Worm (Caenorhabditis elegans) whole organism, L4 larva: Measurements from ENCODE around the gene pak-1.

Source experiments
- F10B5.3 ChIP-seq: sonication (generic microtip); optimal IDR thresholded peaks from 2 replicates; lab custom pipeline; 2016; ENCODE audit warnings: mild to moderate bottlenecking, missing genetic modification characterization, missing compliant biosample characterization
- F26F4.8 ChIP-seq: fragments of 200-800 bp; sonication (Bioruptor generic); conservative IDR thresholded peaks from 2 replicates; pipeline ENCODE4 v1.3.6; 2022; ENCODE audit warnings: missing genetic modification characterization, missing compliant biosample characterization
- F37D6.2 ChIP-seq: sonication (generic microtip); optimal IDR thresholded peaks from 2 replicates; lab custom pipeline; 2016; ENCODE audit warnings: mild to moderate bottlenecking, missing genetic modification characterization, missing compliant biosample characterization
- Y48G9A.11 ChIP-seq: fragments of 200-800 bp; sonication (Bioruptor generic); IDR thresholded peaks from 2 replicates; pipeline ENCODE4 v1.3.6; 2022; ENCODE audit warnings: missing genetic modification reagents, missing genetic modification characterization, missing compliant biosample characterization
- Y75B8A.6 ChIP-seq: fragments of 200-800 bp; sonication (Bioruptor generic); IDR thresholded peaks from 2 replicates; pipeline ENCODE4 v1.3.6; 2022; ENCODE audit warnings: missing genetic modification reagents, missing genetic modification characterization, missing compliant biosample characterization
- aha-1 ChIP-seq: fragments of 150-350 bp; peaks from one replicate; lab custom pipeline; 2014; ENCODE audit warnings: missing biosample characterization, missing genetic modification characterization
- aly-2 ChIP-seq: sonication (generic microtip); optimal IDR thresholded peaks from 2 replicates; lab custom pipeline; 2018; ENCODE audit warnings: missing biosample characterization, missing genetic modification characterization
- ama-1 ChIP-seq: fragments of 150-350 bp; optimal IDR thresholded peaks from 2 replicates; lab custom pipeline; 2014; ENCODE audit warnings: inconsistent platforms, mixed read lengths
- ceh-32 ChIP-seq: sonication (generic microtip); optimal IDR thresholded peaks from 2 replicates; lab custom pipeline; 2016; ENCODE audit warnings: mild to moderate bottlenecking, missing genetic modification characterization, missing compliant biosample characterization; ENCODE audit not compliant: poor library complexity
- daf-19 ChIP-seq: fragments of 200-800 bp; sonication (Bioruptor generic); conservative IDR thresholded peaks from 2 replicates; pipeline ENCODE4 v1.3.6; 2022; ENCODE audit warnings: missing genetic modification characterization, missing compliant biosample characterization
- dmd-6 ChIP-seq: fragments of 200-800 bp; sonication (Bioruptor generic); IDR thresholded peaks from 2 replicates; pipeline ENCODE4 v1.3.6; 2022; ENCODE audit warnings: missing genetic modification reagents, missing genetic modification characterization, missing compliant biosample characterization
- dmd-8 ChIP-seq: fragments of 200-800 bp; sonication (Bioruptor generic); IDR thresholded peaks from 2 replicates; pipeline ENCODE4 v1.3.6; 2022; ENCODE audit warnings: missing genetic modification characterization, missing compliant biosample characterization
- duxl-1 ChIP-seq: sonication (generic microtip); optimal IDR thresholded peaks from 2 replicates; lab custom pipeline; 2016; ENCODE audit warnings: mild to moderate bottlenecking, missing genetic modification characterization, moderate library complexity, missing compliant biosample characterization; ENCODE audit not compliant: poor library complexity
- gei-8 ChIP-seq: fragments of 200-800 bp; sonication (Bioruptor generic); optimal IDR thresholded peaks from 2 replicates; lab custom pipeline; 2018; ENCODE audit warnings: mild to moderate bottlenecking, missing genetic modification characterization, missing compliant biosample characterization
- hlh-11 ChIP-seq: fragments of 200-800 bp; sonication (Bioruptor generic); optimal IDR thresholded peaks from 2 replicates; lab custom pipeline; 2018; ENCODE audit warnings: mild to moderate bottlenecking, missing genetic modification characterization, missing compliant biosample characterization
- hlh-30 ChIP-seq: sonication (generic microtip); optimal IDR thresholded peaks from 2 replicates; lab custom pipeline; 2017; ENCODE audit warnings: antibody characterized with exemption, mild to moderate bottlenecking, missing genetic modification characterization, missing compliant biosample characterization; ENCODE audit not compliant: insufficient read depth
- hmg-1.1 ChIP-seq: fragments of 200-800 bp; sonication (Bioruptor generic); IDR thresholded peaks from 2 replicates; pipeline ENCODE4 v1.3.6; 2022; ENCODE audit warnings: missing genetic modification reagents, missing genetic modification characterization, missing compliant biosample characterization
- lim-7 ChIP-seq: fragments of 200-800 bp; sonication (Bioruptor generic); IDR thresholded peaks from 2 replicates; pipeline ENCODE4 v1.3.6; 2022; ENCODE audit warnings: missing genetic modification characterization, missing compliant biosample characterization
- lin-38 ChIP-seq: fragments of 200-800 bp; sonication (Bioruptor generic); IDR thresholded peaks from 2 replicates; pipeline ENCODE4 v1.3.6; 2022; ENCODE audit warnings: missing genetic modification reagents, missing genetic modification characterization, missing compliant biosample characterization
- lsy-2 ChIP-seq, 2 experiments: fragments of 150-350 bp in 1 of 2; sonication (generic microtip) in 1 of 2; optimal IDR thresholded peaks; 2 replicates each; lab custom pipeline; 2014 to 2017; ENCODE audit warnings: missing biosample characterization in 2 of 2, missing genetic modification characterization in 2 of 2
- madf-5 ChIP-seq, 2 experiments: fragments of 200-800 bp; sonication (Bioruptor generic); IDR thresholded peaks; 2 replicates each; pipeline ENCODE4 v1.3.6; 2022; ENCODE audit warnings: missing compliant biosample characterization in 2 of 2, missing genetic modification characterization in 2 of 2
- mdl-1 ChIP-seq, 2 experiments: fragments of 150-350 bp in 1 of 2; sonication (generic microtip) in 1 of 2; optimal IDR thresholded peaks; 2 replicates each; lab custom pipeline; 2014 to 2017; ENCODE audit warnings: missing biosample characterization in 2 of 2, missing genetic modification characterization in 2 of 2
- mxl-3 ChIP-seq: fragments of 200-800 bp; sonication (Bioruptor generic); optimal IDR thresholded peaks from 2 replicates; lab custom pipeline; 2018; ENCODE audit warnings: mild to moderate bottlenecking, missing genetic modification characterization, missing compliant biosample characterization
- nhr-10 ChIP-seq: fragments of 150-350 bp; optimal IDR thresholded peaks from 2 replicates; lab custom pipeline; 2014; ENCODE audit warnings: missing biosample characterization, missing genetic modification characterization
- nhr-102 ChIP-seq: sonication (generic microtip); optimal IDR thresholded peaks from 2 replicates; lab custom pipeline; 2016; ENCODE audit warnings: mild to moderate bottlenecking, missing genetic modification characterization, moderate library complexity, missing compliant biosample characterization
- nhr-28 ChIP-seq: fragments of 150-350 bp; optimal IDR thresholded peaks from 2 replicates; lab custom pipeline; 2014; ENCODE audit warnings: missing biosample characterization, missing genetic modification characterization
- nhr-42 ChIP-seq: fragments of 200-800 bp; sonication (Bioruptor generic); IDR thresholded peaks from 2 replicates; pipeline ENCODE4 v1.3.6; 2022; ENCODE audit warnings: missing genetic modification characterization, missing compliant biosample characterization
- nhr-77 ChIP-seq: fragments of 150-350 bp; optimal IDR thresholded peaks from 2 replicates; lab custom pipeline; 2014; ENCODE audit warnings: missing biosample characterization, missing genetic modification characterization
- pqm-1 ChIP-seq: sonication (generic microtip); optimal IDR thresholded peaks from 2 replicates; lab custom pipeline; 2017; ENCODE audit warnings: missing biosample characterization, missing genetic modification characterization
- rbr-2 ChIP-seq: sonication (generic microtip); optimal IDR thresholded peaks from 2 replicates; lab custom pipeline; 2016; ENCODE audit warnings: missing genotype, missing genetic modification characterization, missing compliant biosample characterization
- set-16 ChIP-seq: fragments of 200-800 bp; sonication (Bioruptor generic); IDR thresholded peaks from 2 replicates; pipeline ENCODE4 v1.3.6; 2022; ENCODE audit warnings: missing genetic modification reagents, missing genetic modification characterization, missing compliant biosample characterization
- skn-1 ChIP-seq: fragments of 150-350 bp; optimal IDR thresholded peaks from 2 replicates; lab custom pipeline; 2014; ENCODE audit warnings: missing biosample characterization, missing genetic modification characterization
- tra-1 ChIP-seq: fragments of 200-800 bp; sonication (Bioruptor generic); IDR thresholded peaks from 2 replicates; pipeline ENCODE4 v1.3.6; 2022; ENCODE audit warnings: missing genetic modification reagents, missing genetic modification characterization, missing compliant biosample characterization
- unc-62 ChIP-seq, 3 experiments: fragments of 150-350 bp in 1 of 3; sonication (generic microtip); optimal IDR thresholded peaks in 2 of 3; peaks in 1 of 3; 1 replicate in 1 of 3; 2 replicates in 2 of 3; lab custom pipeline; 2014 to 2017; ENCODE audit warnings: missing biosample characterization in 3 of 3, missing genetic modification characterization in 3 of 3, missing genetic modification reagents in 3 of 3, missing genotype in 1 of 3
- vab-7 ChIP-seq: fragments of 200-800 bp; sonication (Bioruptor generic); IDR thresholded peaks from 2 replicates; pipeline ENCODE4 v1.3.6; 2022; ENCODE audit warnings: missing genetic modification reagents, missing genetic modification characterization, missing compliant biosample characterization

The pak-1 gene

DNA sequence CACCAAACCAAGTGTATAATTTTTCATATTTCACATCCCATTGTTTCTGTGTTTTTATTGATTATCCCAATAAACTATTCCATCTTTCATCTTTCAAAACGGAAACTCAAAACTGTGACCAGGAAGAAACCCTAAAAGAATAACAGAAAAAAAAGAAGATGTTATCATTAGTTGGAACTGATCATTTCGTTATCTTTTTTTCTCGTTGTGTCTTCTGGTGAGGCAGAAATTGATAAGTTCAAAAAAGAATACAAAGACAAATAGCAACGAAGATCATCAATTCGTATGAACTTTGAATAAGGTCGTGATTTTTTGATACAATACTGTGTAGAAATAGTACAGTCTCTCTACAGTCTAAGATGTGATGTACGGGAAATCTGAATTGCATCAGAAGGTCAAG, 33.4 kb upstream of the pak-1 start:
- TF ChIP-seq nhr-77 (tag; lab: Kevin White, UChicago) (peak; percentile 7), nhr-28 (tag; lab: Kevin White, UChicago) (peak; percentile 81), pqm-1 (tag; lab: Kevin White, UChicago) (peak; percentile 40), tra-1 (GFP tag; lab: Robert Waterston, UW) (0 out of 2 replicates have a peak, but pooled peaks have one; percentile 30), hlh-11 (tag; lab: Kevin White, UChicago) (peak; percentile 3), dmd-6 (peak; percentile 48; the same call in 1 of the 2 replicates), vab-7 (GFP tag; lab: Robert Waterston, UW) (no peak), daf-19 (GFP tag; lab: Robert Waterston, UW) (no peak), Y48G9A.11 (GFP tag; lab: Robert Waterston, UW) (no peak)

DNA sequence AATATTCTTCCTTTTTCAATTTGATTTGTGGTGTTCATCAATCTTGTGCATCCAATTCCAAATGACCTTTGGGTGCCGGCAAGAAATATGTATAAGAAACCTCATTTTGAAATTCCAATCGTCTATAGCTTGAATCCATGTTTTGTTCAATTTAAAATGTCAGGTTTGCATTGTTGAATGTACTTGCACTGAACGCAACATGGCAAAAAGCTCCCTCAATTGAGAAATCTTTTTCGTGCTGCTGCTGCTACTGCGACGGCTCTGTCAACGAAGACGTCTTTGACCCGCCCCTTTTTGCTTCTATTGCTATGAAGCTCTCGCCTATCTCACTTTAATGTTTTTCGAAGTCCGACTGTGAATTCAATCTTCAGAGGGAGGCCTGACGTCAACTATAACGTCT, 26.8 kb upstream of the pak-1 start, which contains the start of gene lgc-58:
lgc-58 (plus strand) TSS at position 301 of the 400 bp plus-strand sequence.
- no peak for TF ChIP-seq set-16 (GFP tag; lab: Robert Waterston, UW)
- TF ChIP-seq F10B5.3 (tag; lab: Kevin White, UChicago), result no peak
- no peak for TF ChIP-seq F26F4.8 (GFP tag; lab: Robert Waterston, UW)
- TF ChIP-seq hmg-1.1 (GFP tag; lab: Robert Waterston, UW), result no peak
- no peak for TF ChIP-seq skn-1 (tag; lab: Kevin White, UChicago)
- no peak for TF ChIP-seq Y75B8A.6 (GFP tag; lab: Robert Waterston, UW)
- TF ChIP-seq lin-38 (GFP tag; lab: Robert Waterston, UW), result no peak

DNA sequence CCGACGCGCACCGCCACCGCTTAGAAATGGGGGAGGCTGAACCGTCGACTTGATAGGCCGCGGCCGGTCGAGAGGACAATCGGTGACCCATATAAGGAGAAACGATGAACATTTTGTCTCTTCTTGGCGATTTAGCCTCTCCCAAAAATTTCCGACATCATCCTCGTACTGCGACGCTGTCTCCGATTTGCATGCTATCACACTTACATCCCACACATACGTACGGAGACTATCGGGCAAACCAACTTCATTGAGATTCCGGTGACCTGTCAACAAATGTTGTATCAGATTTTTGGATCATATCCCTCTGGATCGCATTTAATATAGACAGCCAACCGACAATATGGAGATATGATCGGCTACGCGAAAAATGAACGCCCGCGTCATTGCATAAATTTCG, 18.2 kb upstream of the pak-1 start:
- TF ChIP-seq mdl-1 (tag; optimal IDR thresholded peaks at IDR 0.05; lab: Kevin White, UChicago), result no peak
- TF ChIP-seq madf-5 (GFP tag; IDR thresholded peaks at IDR 0.05; lab: Robert Waterston, UW), result no peak
- TF ChIP-seq nhr-42, result no peak
- no peak for TF ChIP-seq lim-7 (GFP tag; lab: Robert Waterston, UW)
- no peak for TF ChIP-seq nhr-10 (tag; lab: Kevin White, UChicago)
- TF ChIP-seq F37D6.2, result no peak
- no peak for TF ChIP-seq dmd-8 (GFP tag; lab: Robert Waterston, UW)
- no peak for TF ChIP-seq aha-1
- TF ChIP-seq set-16 (GFP tag; lab: Robert Waterston, UW), result no peak
- TF ChIP-seq aly-2 (tag; lab: Kevin White, UChicago), result no peak
- no peak for TF ChIP-seq duxl-1 (tag; lab: Kevin White, UChicago)
- TF ChIP-seq ama-1 (lab: Kevin White, UChicago), result no peak
- TF ChIP-seq rbr-2 (tag; lab: Kevin White, UChicago), result no peak
- no peak for TF ChIP-seq lsy-2 (tag; optimal IDR thresholded peaks at IDR 0.05; lab: Kevin White, UChicago)

DNA sequence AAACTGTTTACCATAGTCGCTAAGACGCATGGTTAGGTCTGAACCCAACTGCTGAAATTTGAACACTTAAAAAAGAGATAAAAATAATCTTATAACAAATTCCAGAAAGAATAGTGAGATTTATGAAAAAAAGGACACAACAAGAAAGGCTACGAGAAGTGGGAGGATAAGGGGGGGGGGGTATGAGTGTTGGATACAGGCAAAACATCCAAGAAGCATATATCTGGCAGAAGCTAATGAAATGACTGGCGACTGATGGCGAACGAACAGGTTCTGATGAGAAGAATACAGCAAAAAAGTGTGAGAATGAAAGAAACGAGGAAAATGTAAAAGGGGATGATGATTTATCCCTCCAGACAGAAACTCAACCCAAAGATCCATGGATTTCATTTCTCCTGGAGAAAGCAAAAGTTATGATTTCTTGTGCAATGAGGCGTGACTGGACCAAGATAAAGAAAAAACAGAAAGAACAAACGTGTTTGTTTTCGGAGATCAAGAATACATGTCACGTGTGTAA, 17.6 kb upstream of the pak-1 start, which contains the start of gene ptr-4:
ptr-4 (minus strand) TSS at position 51 of the 517 bp plus-strand sequence.
- TF ChIP-seq unc-62 (GFP tag; optimal IDR thresholded peaks at IDR 0.05 in 1 of 2; lab: Kevin White, UChicago) (peak in 1 of 2 experiments; percentile 92), unc-62 (tag; optimal IDR thresholded peaks at IDR 0.05; lab: Kevin White, UChicago) (no peak), hlh-30 (tag; lab: Kevin White, UChicago) (no peak), nhr-102 (no peak), gei-8 (GFP tag; lab: Kevin White, UChicago) (no peak), mxl-3 (no peak), ceh-32 (no peak)
